Worm (Caenorhabditis elegans) whole organism, young adult: ENCODE results near the gene nhr-286.

Source experiments
- B0019.2 ChIP-seq: fragments of 200-800 bp; sonication (Bioruptor generic); conservative IDR thresholded peaks from 2 replicates; pipeline ENCODE4 v1.3.6; 2022; ENCODE audit warnings: missing genetic modification reagents, missing genetic modification characterization, missing compliant biosample characterization
- C06A6.2 ChIP-seq: fragments of 200-800 bp; sonication (Bioruptor generic); conservative IDR thresholded peaks from 2 replicates; pipeline ENCODE4 v1.3.6; 2022; ENCODE audit warnings: missing genetic modification characterization, missing compliant biosample characterization
- F49E8.2 ChIP-seq: sonication (generic microtip); optimal IDR thresholded peaks from 3 replicates; lab custom pipeline; 2017; ENCODE audit warnings: missing genetic modification characterization, mild to moderate bottlenecking, missing compliant biosample characterization, antibody characterized with exemption, moderate library complexity; ENCODE audit not compliant: insufficient read depth
- F52B5.7 ChIP-seq: sonication (generic microtip); optimal IDR thresholded peaks from 2 replicates; lab custom pipeline; 2016; ENCODE audit warnings: mild to moderate bottlenecking, missing genetic modification characterization, missing compliant biosample characterization
- F57A8.1 ChIP-seq: fragments of 200-800 bp; sonication (Bioruptor generic); optimal IDR thresholded peaks from 2 replicates; lab custom pipeline; 2018; ENCODE audit warnings: mild to moderate bottlenecking, missing genetic modification characterization, moderate library complexity, missing compliant biosample characterization
- T26A5.8 ChIP-seq: sonication (generic microtip); optimal IDR thresholded peaks from 2 replicates; lab custom pipeline; 2016; ENCODE audit warnings: missing genetic modification characterization, missing compliant biosample characterization
- Y79H2A.3 ChIP-seq: fragments of 200-800 bp; sonication (Bioruptor generic); conservative IDR thresholded peaks from 2 replicates; pipeline ENCODE4 v1.3.6; 2022; ENCODE audit warnings: missing genetic modification reagents, missing genetic modification characterization, missing compliant biosample characterization
- Y95B8A.8 ChIP-seq: fragments of 200-800 bp; sonication (Bioruptor generic); IDR thresholded peaks from 2 replicates; pipeline ENCODE4 v1.3.6; 2022; ENCODE audit warnings: missing genetic modification reagents, missing genetic modification characterization, missing compliant biosample characterization
- ama-1 ChIP-seq, 3 experiments: fragments of 150-350 bp in 1 of 3; sonication (generic microtip) in 2 of 3; optimal IDR thresholded peaks; 2 replicates each; lab custom pipeline; 2014 to 2018; ENCODE audit warnings: missing biosample characterization in 2 of 3, missing genetic modification characterization in 2 of 3, missing genetic modification reagents in 2 of 3
- aptf-2 ChIP-seq: fragments of 200-800 bp; sonication (Bioruptor generic); conservative IDR thresholded peaks from 2 replicates; pipeline ENCODE4 v1.3.6; 2022; ENCODE audit warnings: missing genetic modification reagents, missing genetic modification characterization, missing compliant biosample characterization
- aptf-3 ChIP-seq: fragments of 200-800 bp; sonication (Bioruptor generic); IDR thresholded peaks from 2 replicates; pipeline ENCODE4 v1.3.6; 2022; ENCODE audit warnings: missing genetic modification characterization, missing compliant biosample characterization
- attf-5 ChIP-seq: fragments of 200-800 bp; sonication (Bioruptor generic); optimal IDR thresholded peaks from 2 replicates; lab custom pipeline; 2018; ENCODE audit warnings: mild to moderate bottlenecking, missing genetic modification characterization, missing compliant biosample characterization
- ceh-100 ChIP-seq: fragments of 200-800 bp; sonication (Bioruptor generic); IDR thresholded peaks from 2 replicates; pipeline ENCODE4 v1.3.6; 2022; ENCODE audit warnings: missing genetic modification reagents, missing genetic modification characterization, missing compliant biosample characterization
- ceh-58 ChIP-seq: fragments of 200-800 bp; sonication (Bioruptor generic); IDR thresholded peaks from 2 replicates; pipeline ENCODE4 v1.3.6; 2022; ENCODE audit warnings: missing genetic modification characterization, missing compliant biosample characterization
- ceh-79 ChIP-seq: sonication (generic microtip); optimal IDR thresholded peaks from 2 replicates; lab custom pipeline; 2017; ENCODE audit warnings: mild to moderate bottlenecking, missing genetic modification characterization, missing compliant biosample characterization
- ekl-4 ChIP-seq: fragments of 200-800 bp; sonication (Bioruptor generic); IDR thresholded peaks from 2 replicates; pipeline ENCODE4 v1.3.6; 2022; ENCODE audit warnings: missing genetic modification reagents, missing genetic modification characterization, missing compliant biosample characterization
- him-1 ChIP-seq: sonication (generic microtip); optimal IDR thresholded peaks from 2 replicates; lab custom pipeline; 2016; ENCODE audit warnings: missing genotype, missing genetic modification reagents, missing genetic modification characterization, missing compliant biosample characterization
- hmg-20 ChIP-seq: fragments of 200-800 bp; sonication (Bioruptor generic); IDR thresholded peaks from 2 replicates; pipeline ENCODE4 v1.3.6; 2022; ENCODE audit warnings: missing genetic modification reagents, missing genetic modification characterization, missing compliant biosample characterization
- hrde-1 ChIP-seq: sonication (generic microtip); optimal IDR thresholded peaks from 2 replicates; lab custom pipeline; 2016; ENCODE audit warnings: missing genetic modification characterization, mild to moderate bottlenecking, missing compliant biosample characterization, moderate library complexity, missing genotype, missing genetic modification reagents, borderline replicate concordance
- hsf-1 ChIP-seq: fragments of 200-800 bp; sonication (Bioruptor generic); IDR thresholded peaks from 2 replicates; pipeline ENCODE4 v1.3.6; 2022; ENCODE audit warnings: missing genetic modification reagents, missing genetic modification characterization, missing compliant biosample characterization
- let-526 ChIP-seq: fragments of 200-800 bp; sonication (Bioruptor generic); IDR thresholded peaks from 2 replicates; pipeline ENCODE4 v1.3.6; 2022; ENCODE audit warnings: missing genetic modification reagents, missing genetic modification characterization, missing compliant biosample characterization
- lin-35 ChIP-seq, 3 experiments: fragments of 150-350 bp in 2 of 3; sonication (generic microtip) in 1 of 3; optimal IDR thresholded peaks; 2 replicates each; lab custom pipeline; 2014 to 2018; ENCODE audit warnings: missing biosample characterization in 3 of 3, missing genetic modification characterization in 3 of 3, missing genetic modification reagents in 3 of 3
- lin-40 ChIP-seq: sonication (generic microtip); optimal IDR thresholded peaks from 2 replicates; lab custom pipeline; 2016; ENCODE audit warnings: missing genetic modification characterization, mild to moderate bottlenecking, missing compliant biosample characterization, missing genotype, missing genetic modification reagents
- lir-1 ChIP-seq: fragments of 200-800 bp; sonication (Bioruptor generic); conservative IDR thresholded peaks from 2 replicates; pipeline ENCODE4 v1.3.6; 2022; ENCODE audit warnings: missing genetic modification reagents, missing genetic modification characterization, missing compliant biosample characterization
- madf-10 ChIP-seq: sonication (generic microtip); optimal IDR thresholded peaks from 2 replicates; lab custom pipeline; 2016; ENCODE audit warnings: mild to moderate bottlenecking, missing genetic modification characterization, missing compliant biosample characterization
- madf-3 ChIP-seq: fragments of 200-800 bp; sonication (Bioruptor generic); IDR thresholded peaks from 2 replicates; pipeline ENCODE4 v1.3.6; 2022; ENCODE audit warnings: missing genetic modification reagents, missing genetic modification characterization, missing compliant biosample characterization
- madf-8 ChIP-seq: fragments of 200-800 bp; sonication (Bioruptor generic); conservative IDR thresholded peaks from 2 replicates; pipeline ENCODE4 v1.3.6; 2022; ENCODE audit warnings: missing genetic modification reagents, missing genetic modification characterization, missing compliant biosample characterization
- nfya-1 ChIP-seq: sonication (generic microtip); optimal IDR thresholded peaks from 2 replicates; lab custom pipeline; 2017; ENCODE audit warnings: antibody characterized with exemption, missing compliant biosample characterization, missing genetic modification characterization, borderline replicate concordance; ENCODE audit not compliant: insufficient read depth
- nhr-27 ChIP-seq: fragments of 200-800 bp; sonication (Bioruptor generic); optimal IDR thresholded peaks from 2 replicates; lab custom pipeline; 2018; ENCODE audit warnings: mild to moderate bottlenecking, missing genetic modification characterization, moderate library complexity, missing compliant biosample characterization
- nhr-80 ChIP-seq: sonication (generic microtip); optimal IDR thresholded peaks from 2 replicates; lab custom pipeline; 2016; ENCODE audit warnings: missing genetic modification characterization, missing compliant biosample characterization
- nhr-90 ChIP-seq: sonication (generic microtip); optimal IDR thresholded peaks from 2 replicates; lab custom pipeline; 2016; ENCODE audit warnings: missing genotype, mild to moderate bottlenecking, missing genetic modification characterization, missing compliant biosample characterization
- pbrm-1 ChIP-seq: fragments of 200-800 bp; sonication (Bioruptor generic); IDR thresholded peaks from 2 replicates; pipeline ENCODE4 v1.3.6; 2022; ENCODE audit warnings: missing genetic modification reagents, missing genetic modification characterization, missing compliant biosample characterization
- pha-4 ChIP-seq: fragments of 150-350 bp; sonication (generic microtip); optimal IDR thresholded peaks from 2 replicates; lab custom pipeline; 2014; ENCODE audit warnings: missing biosample characterization, missing genetic modification reagents, missing genetic modification characterization
- rcor-1 ChIP-seq: fragments of 200-800 bp; sonication (Bioruptor generic); IDR thresholded peaks from 2 replicates; pipeline ENCODE4 v1.3.6; 2022; ENCODE audit warnings: missing genetic modification reagents, missing genetic modification characterization, missing compliant biosample characterization
- snpc-3.4 ChIP-seq: sonication (generic microtip); optimal IDR thresholded peaks from 2 replicates; lab custom pipeline; 2017; ENCODE audit warnings: missing genetic modification characterization, mild to moderate bottlenecking, missing compliant biosample characterization, antibody characterized with exemption, moderate library complexity, missing genotype, missing genetic modification reagents
- snpc-4 ChIP-seq, 5 experiments: fragments of 150-350 bp in 1 of 5; sonication (generic microtip) in 4 of 5; optimal IDR thresholded peaks; 2 replicates each; lab custom pipeline; 2014 to 2018; ENCODE audit warnings: missing genetic modification characterization in 5 of 5, missing biosample characterization in 3 of 5, antibody characterized with exemption in 2 of 5, mild to moderate bottlenecking in 2 of 5, missing compliant biosample characterization in 2 of 5, missing genotype in 2 of 5, moderate library complexity in 2 of 5, missing genetic modification reagents in 1 of 5
- tbx-9 ChIP-seq: sonication (generic microtip); optimal IDR thresholded peaks from 2 replicates; lab custom pipeline; 2016; ENCODE audit warnings: borderline replicate concordance, missing genetic modification characterization, inconsistent platforms, missing compliant biosample characterization
- unc-130 ChIP-seq: sonication (generic microtip); optimal IDR thresholded peaks from 2 replicates; lab custom pipeline; 2016; ENCODE audit warnings: missing genetic modification reagents, missing genetic modification characterization, missing compliant biosample characterization
- unc-62 ChIP-seq: fragments of 150-350 bp; optimal IDR thresholded peaks from 2 replicates; lab custom pipeline; 2014; ENCODE audit warnings: missing biosample characterization, missing genetic modification reagents, missing genetic modification characterization
- zfh-2 ChIP-seq: fragments of 200-800 bp; sonication (Bioruptor generic); conservative IDR thresholded peaks from 2 replicates; pipeline ENCODE4 v1.3.6; 2022; ENCODE audit warnings: missing genetic modification reagents, missing genetic modification characterization, missing compliant biosample characterization
- zim-3 ChIP-seq: sonication (generic microtip); optimal IDR thresholded peaks from 2 replicates; lab custom pipeline; 2017; ENCODE audit warnings: mild to moderate bottlenecking, missing genetic modification characterization, moderate library complexity, missing compliant biosample characterization
- ztf-18 ChIP-seq: sonication (generic microtip); optimal IDR thresholded peaks from 2 replicates; lab custom pipeline; 2016; ENCODE audit warnings: missing genotype, mild to moderate bottlenecking, missing genetic modification characterization, missing compliant biosample characterization
- ztf-28 ChIP-seq: fragments of 200-800 bp; sonication (Bioruptor generic); IDR thresholded peaks from 2 replicates; pipeline ENCODE4 v1.3.6; 2022; ENCODE audit warnings: missing genetic modification reagents, missing genetic modification characterization, missing compliant biosample characterization
- ztf-6 ChIP-seq: fragments of 200-800 bp; sonication (Bioruptor generic); IDR thresholded peaks from 2 replicates; pipeline ENCODE4 v1.3.6; 2022; ENCODE audit warnings: missing genetic modification reagents, missing genetic modification characterization, missing compliant biosample characterization

The nhr-286 gene

ce11 chrV:7095254-7095990 lies 4.0 kb upstream of the nhr-286 start:
- TF ChIP-seq nhr-80 (peak; percentile 40), B0019.2 (no peak)

ce11 chrV:7093720-7094401 lies 2.5 kb upstream of the nhr-286 start, which contains the start of gene nhr-135:
Gene nhr-135, minus strand, starts transcription at chrV:7093770.
- TF ChIP-seq attf-5 (GFP tag; lab: Kevin White, UChicago): peak; percentile 66
- TF ChIP-seq nhr-90: peak; percentile 17
- no peak for TF ChIP-seq pha-4 (tag; lab: Kevin White, UChicago)
- no peak for TF ChIP-seq snpc-4 (GFP tag; optimal IDR thresholded peaks at IDR 0.05; lab: Kevin White, UChicago)
- peak in 1 of 4 experiments; percentile 35 for TF ChIP-seq snpc-4 (tag; optimal IDR thresholded peaks at IDR 0.05; lab: Kevin White, UChicago)
- TF ChIP-seq madf-3: no peak
- TF ChIP-seq madf-10: peak; percentile 61
- no peak for TF ChIP-seq unc-62 (GFP tag; lab: Kevin White, UChicago)
- TF ChIP-seq ztf-28 (GFP tag; lab: Robert Waterston, UW): no peak
- TF ChIP-seq unc-130 (GFP tag; lab: Kevin White, UChicago): no peak
- TF ChIP-seq hsf-1 (GFP tag; lab: Robert Waterston, UW): no peak
- TF ChIP-seq ztf-18 (tag; lab: Kevin White, UChicago): no peak
- TF ChIP-seq ceh-100: no peak
- TF ChIP-seq lin-40 (tag; lab: Kevin White, UChicago): peak; percentile 73
- no peak for TF ChIP-seq aptf-3 (GFP tag; lab: Robert Waterston, UW)
- no peak for TF ChIP-seq F57A8.1 (GFP tag; lab: Kevin White, UChicago)
- TF ChIP-seq him-1 (tag; lab: Kevin White, UChicago): no peak
- no peak for TF ChIP-seq madf-8 (GFP tag; lab: Robert Waterston, UW)
- no peak for TF ChIP-seq zfh-2 (GFP tag; lab: Robert Waterston, UW)
- TF ChIP-seq ama-1 (optimal IDR thresholded peaks at IDR 0.05; lab: Kevin White, UChicago): peak; percentile 16
- TF ChIP-seq ama-1 (GFP tag; optimal IDR thresholded peaks at IDR 0.05; lab: Kevin White, UChicago): no peak
- no peak for TF ChIP-seq Y79H2A.3 (GFP tag; lab: Robert Waterston, UW)
- no peak for TF ChIP-seq F49E8.2 (tag; lab: Kevin White, UChicago)
- no peak for TF ChIP-seq aptf-2 (GFP tag; lab: Robert Waterston, UW)
- TF ChIP-seq F52B5.7: no peak
- no peak for TF ChIP-seq lin-35 (GFP tag; optimal IDR thresholded peaks at IDR 0.05; lab: Kevin White, UChicago)
- no peak for TF ChIP-seq let-526 (GFP tag; lab: Robert Waterston, UW)
- no peak for TF ChIP-seq hmg-20
- TF ChIP-seq Y95B8A.8: no peak
- TF ChIP-seq ceh-79 (tag; lab: Kevin White, UChicago): no peak
- no peak for TF ChIP-seq nfya-1 (tag; lab: Kevin White, UChicago)
- no peak for TF ChIP-seq hrde-1 (tag; lab: Kevin White, UChicago)
- TF ChIP-seq rcor-1 (GFP tag; lab: Robert Waterston, UW): no peak
- no peak for TF ChIP-seq lir-1
- no peak for TF ChIP-seq ekl-4 (GFP tag; lab: Robert Waterston, UW)
- no peak for TF ChIP-seq pbrm-1 (GFP tag; lab: Robert Waterston, UW)
- no peak for TF ChIP-seq T26A5.8 (tag; lab: Kevin White, UChicago)
- no peak; the same call in 1 of the 2 replicates for TF ChIP-seq C06A6.2
- TF ChIP-seq ceh-58: no peak
- no peak for TF ChIP-seq snpc-3.4 (tag; lab: Kevin White, UChicago)
- TF ChIP-seq nhr-27 (tag; lab: Kevin White, UChicago): no peak
- no peak for TF ChIP-seq zim-3 (tag; lab: Kevin White, UChicago)
- TF ChIP-seq tbx-9: no peak
- no peak for TF ChIP-seq ztf-6 (GFP tag; lab: Robert Waterston, UW)
